Worm (Caenorhabditis elegans) whole organism, L1 larva: Measurements from ENCODE around the gene spp-4.
A peak's percentile ranks its signal among the peaks of the same experiment; 100 is the strongest.

Experiments used
- C34B4.2 ChIP-seq: sonication (generic microtip); optimal IDR thresholded peaks from 2 replicates; lab custom pipeline; 2017; ENCODE audit warnings: mild to moderate bottlenecking, missing genetic modification characterization, missing compliant biosample characterization
- F16B12.6 ChIP-seq: fragments of 150-350 bp; optimal IDR thresholded peaks from 2 replicates; lab custom pipeline; 2014; ENCODE audit warnings: missing biosample characterization, missing genetic modification characterization
- Y116A8C.19 ChIP-seq: sonication (generic microtip); optimal IDR thresholded peaks from 2 replicates; lab custom pipeline; 2016; ENCODE audit warnings: missing compliant biosample characterization, missing genetic modification characterization, borderline replicate concordance
- aha-1 ChIP-seq: fragments of 150-350 bp; optimal IDR thresholded peaks from 2 replicates; lab custom pipeline; 2014; ENCODE audit warnings: missing biosample characterization, missing genetic modification characterization
- alr-1 ChIP-seq: fragments of 200-800 bp; sonication (Bioruptor generic); optimal IDR thresholded peaks from 2 replicates; lab custom pipeline; 2018; ENCODE audit warnings: borderline replicate concordance, mild to moderate bottlenecking, missing genetic modification characterization, missing compliant biosample characterization
- ama-1 ChIP-seq: fragments of 150-350 bp; optimal IDR thresholded peaks from 2 replicates; lab custom pipeline; 2014
- blmp-1 ChIP-seq: fragments of 150-350 bp; optimal IDR thresholded peaks from 2 replicates; lab custom pipeline; 2014; ENCODE audit warnings: missing biosample characterization, missing genetic modification characterization
- ceh-8 ChIP-seq: fragments of 200-800 bp; sonication (Bioruptor generic); optimal IDR thresholded peaks from 2 replicates; lab custom pipeline; 2018; ENCODE audit warnings: mild to moderate bottlenecking, missing genetic modification characterization, moderate library complexity, missing compliant biosample characterization
- ceh-82 ChIP-seq, 3 experiments: fragments of 150-350 bp in 1 of 3; sonication (generic microtip) in 2 of 3; optimal IDR thresholded peaks; 2 replicates each; lab custom pipeline; 2014 to 2017; ENCODE audit warnings: missing biosample characterization in 3 of 3, missing genetic modification characterization in 3 of 3
- ceh-88 ChIP-seq: fragments of 200-800 bp; sonication (Bioruptor generic); IDR thresholded peaks from 2 replicates; pipeline ENCODE4 v1.3.6; 2022; ENCODE audit warnings: missing genetic modification characterization, missing compliant biosample characterization
- ces-1 ChIP-seq: fragments of 150-350 bp; optimal IDR thresholded peaks from 2 replicates; lab custom pipeline; 2014; ENCODE audit warnings: missing biosample characterization, missing genetic modification reagents, missing genetic modification characterization
- dsc-1 ChIP-seq: sonication (generic microtip); optimal IDR thresholded peaks from 2 replicates; lab custom pipeline; 2016; ENCODE audit warnings: mild to moderate bottlenecking, missing genetic modification characterization, missing compliant biosample characterization
- egl-27 ChIP-seq, 2 experiments: fragments of 150-350 bp in 1 of 2; sonication (generic microtip); optimal IDR thresholded peaks; 3 replicates each; lab custom pipeline; 2017 to 2018; ENCODE audit warnings: missing biosample characterization in 2 of 2, missing genetic modification characterization in 2 of 2, missing genetic modification reagents in 2 of 2
- elt-2 ChIP-seq: sonication (generic microtip); optimal IDR thresholded peaks from 2 replicates; lab custom pipeline; 2016; ENCODE audit warnings: missing genetic modification characterization, mild to moderate bottlenecking, inconsistent platforms, missing compliant biosample characterization, missing genetic modification reagents
- ets-5 ChIP-seq: fragments of 200-800 bp; sonication (Bioruptor generic); IDR thresholded peaks from 2 replicates; pipeline ENCODE4 v1.3.6; 2022; ENCODE audit warnings: missing genetic modification characterization, missing compliant biosample characterization
- fkh-4 ChIP-seq: sonication (generic microtip); optimal IDR thresholded peaks from 2 replicates; lab custom pipeline; 2016; ENCODE audit warnings: missing compliant biosample characterization, missing genetic modification characterization, borderline replicate concordance
- fos-1 ChIP-seq: fragments of 150-350 bp; optimal IDR thresholded peaks from 2 replicates; lab custom pipeline; 2014; ENCODE audit warnings: missing biosample characterization, missing genetic modification characterization
- hlh-4 ChIP-seq: sonication (generic microtip); optimal IDR thresholded peaks from 2 replicates; lab custom pipeline; 2016; ENCODE audit warnings: mild to moderate bottlenecking, missing genetic modification characterization, missing compliant biosample characterization
- hpl-2 ChIP-seq: fragments of 150-350 bp; optimal IDR thresholded peaks from 2 replicates; lab custom pipeline; 2014; ENCODE audit warnings: missing biosample characterization, missing genetic modification reagents, missing genetic modification characterization
- isw-1 ChIP-seq: fragments of 200-800 bp; sonication (Bioruptor generic); IDR thresholded peaks from 2 replicates; pipeline ENCODE4 v1.3.6; 2022; ENCODE audit warnings: missing genetic modification characterization, missing compliant biosample characterization
- jun-1 ChIP-seq: fragments of 150-350 bp; optimal IDR thresholded peaks from 2 replicates; lab custom pipeline; 2014; ENCODE audit warnings: missing biosample characterization, missing genetic modification reagents, missing genetic modification characterization
- lin-13 ChIP-seq: fragments of 150-350 bp; optimal IDR thresholded peaks from 2 replicates; lab custom pipeline; 2014; ENCODE audit warnings: missing biosample characterization, missing genetic modification reagents, missing genetic modification characterization
- lin-35 ChIP-seq, 2 experiments: fragments of 150-350 bp; optimal IDR thresholded peaks; 2 replicates each; lab custom pipeline; 2014; ENCODE audit warnings: missing biosample characterization in 2 of 2, missing genetic modification characterization in 2 of 2, missing genetic modification reagents in 2 of 2
- nhr-11 ChIP-seq: fragments of 150-350 bp; optimal IDR thresholded peaks from 2 replicates; lab custom pipeline; 2014; ENCODE audit warnings: missing biosample characterization, missing genetic modification characterization
- nhr-19 ChIP-seq: fragments of 200-800 bp; sonication (Bioruptor generic); conservative IDR thresholded peaks from 2 replicates; pipeline ENCODE4 v1.3.6; 2022; ENCODE audit warnings: missing genetic modification characterization, missing compliant biosample characterization
- nhr-71 ChIP-seq: sonication (generic microtip); optimal IDR thresholded peaks from 2 replicates; lab custom pipeline; 2016; ENCODE audit warnings: mild to moderate bottlenecking, missing genetic modification characterization, moderate library complexity, missing compliant biosample characterization
- nhr-85 ChIP-seq: sonication (generic microtip); peaks from one replicate; lab custom pipeline; 2016; ENCODE audit warnings: missing genetic modification characterization, inconsistent platforms, missing compliant biosample characterization
- nhr-90 ChIP-seq: sonication (generic microtip); optimal IDR thresholded peaks from 2 replicates; lab custom pipeline; 2016; ENCODE audit warnings: mild to moderate bottlenecking, missing genetic modification characterization, missing compliant biosample characterization; ENCODE audit not compliant: poor library complexity
- rnt-1 ChIP-seq: sonication (generic microtip); optimal IDR thresholded peaks from 2 replicates; lab custom pipeline; 2016; ENCODE audit warnings: mild to moderate bottlenecking, missing genetic modification characterization, moderate library complexity, missing compliant biosample characterization
- skn-1 ChIP-seq: fragments of 150-350 bp; optimal IDR thresholded peaks from 2 replicates; lab custom pipeline; 2014; ENCODE audit warnings: missing biosample characterization, missing genetic modification characterization
- sox-4 ChIP-seq: sonication (generic microtip); optimal IDR thresholded peaks from 2 replicates; lab custom pipeline; 2016; ENCODE audit warnings: missing genetic modification characterization, missing compliant biosample characterization
- swsn-7 ChIP-seq: sonication (generic microtip); optimal IDR thresholded peaks from 2 replicates; lab custom pipeline; 2016; ENCODE audit warnings: missing genetic modification characterization, missing compliant biosample characterization
- tbx-2 ChIP-seq: sonication (generic microtip); optimal IDR thresholded peaks from 2 replicates; lab custom pipeline; 2016; ENCODE audit warnings: missing genetic modification characterization, missing compliant biosample characterization
- tlp-1 ChIP-seq: fragments of 150-350 bp; optimal IDR thresholded peaks from 2 replicates; lab custom pipeline; 2014; ENCODE audit warnings: missing biosample characterization, missing genetic modification characterization
- unc-30 ChIP-seq: sonication (generic microtip); optimal IDR thresholded peaks from 2 replicates; lab custom pipeline; 2017; ENCODE audit warnings: missing biosample characterization, missing genetic modification characterization
- unc-86 ChIP-seq: sonication (generic microtip); optimal IDR thresholded peaks from 2 replicates; lab custom pipeline; 2016; ENCODE audit warnings: missing genetic modification characterization, missing compliant biosample characterization
- unc-98 ChIP-seq: fragments of 200-800 bp; sonication (Bioruptor generic); IDR thresholded peaks from 2 replicates; pipeline ENCODE4 v1.3.6; 2022; ENCODE audit warnings: missing genetic modification characterization, missing compliant biosample characterization
- vab-15 ChIP-seq: sonication (generic microtip); optimal IDR thresholded peaks from 2 replicates; lab custom pipeline; 2017; ENCODE audit warnings: missing genotype, mild to moderate bottlenecking, missing genetic modification characterization, missing compliant biosample characterization
- xbp-1 ChIP-seq: sonication (generic microtip); optimal IDR thresholded peaks from 2 replicates; lab custom pipeline; 2016; ENCODE audit warnings: missing genetic modification characterization, missing compliant biosample characterization
- zag-1 ChIP-seq: fragments of 150-350 bp; optimal IDR thresholded peaks from 2 replicates; lab custom pipeline; 2014; ENCODE audit warnings: missing biosample characterization, missing genetic modification characterization

spp-4 gene

DNA sequence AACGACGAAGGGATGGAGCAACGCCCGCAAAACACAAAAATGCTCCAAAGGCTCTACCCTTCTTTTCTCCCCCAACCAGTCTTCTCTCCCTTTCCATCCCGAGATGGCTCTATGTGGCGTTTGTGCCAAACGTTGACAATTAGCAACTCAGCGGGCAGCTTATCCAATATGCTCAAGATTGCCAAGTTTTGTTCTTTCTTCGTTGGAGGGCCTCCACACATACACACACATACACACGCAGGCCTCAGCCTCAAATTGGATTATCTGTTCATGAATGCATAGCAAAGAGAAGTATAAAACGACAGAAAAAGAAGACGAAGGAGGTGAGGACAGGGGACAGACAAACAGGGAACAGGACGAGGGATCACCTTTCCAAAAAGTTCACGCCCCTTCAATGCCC lies 37.2 kb downstream of the spp-4 start (continued):
- TF ChIP-seq ceh-82 (tag; optimal IDR thresholded peaks at IDR 0.05; lab: Kevin White, UChicago) = peak in 1 of 3 experiments; percentile 12
- TF ChIP-seq ceh-8 (GFP tag; lab: Kevin White, UChicago) = peak; percentile 27
- TF ChIP-seq lin-13 (GFP tag; lab: Kevin White, UChicago) = no peak
- TF ChIP-seq ces-1 (GFP tag; lab: Kevin White, UChicago) = no peak

DNA sequence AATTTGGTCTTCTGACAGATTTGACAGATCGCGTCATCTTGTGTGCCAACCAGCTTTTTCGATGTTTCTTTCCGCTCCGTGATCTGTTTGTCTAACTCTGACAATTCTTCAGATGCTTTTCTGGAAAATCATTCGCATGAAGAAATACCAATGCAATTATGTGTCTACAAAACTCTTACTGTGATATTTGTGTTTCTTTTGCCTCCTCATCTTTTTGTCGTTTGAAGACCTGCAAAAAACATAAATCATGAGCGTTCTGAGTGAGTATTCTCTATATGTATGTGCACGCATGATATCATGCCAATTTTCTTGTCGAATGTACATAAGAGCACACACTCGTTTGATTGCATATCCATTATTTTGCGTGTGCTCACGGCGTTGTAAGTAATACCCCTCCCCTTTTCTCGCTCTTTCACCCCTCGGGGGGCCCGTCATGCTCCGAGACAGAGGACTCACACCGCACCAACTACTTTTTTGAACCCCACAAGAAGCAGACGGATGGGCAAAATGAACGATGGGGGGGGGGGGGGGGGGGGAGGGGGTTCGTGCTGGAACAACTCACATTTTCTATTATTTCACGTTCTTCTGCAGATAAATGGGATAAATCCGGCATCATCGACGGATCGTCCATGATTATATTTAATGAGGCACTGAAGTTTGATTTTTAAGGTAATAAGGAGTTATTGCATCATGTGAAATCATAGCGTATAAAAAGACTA lies 38.7 kb downstream of the spp-4 start, which contains the start of gene unc-10:
unc-10 (minus strand) TSS at position 652 of the 719 bp plus-strand sequence.
- TF ChIP-seq alr-1 (tag; lab: Kevin White, UChicago) (no peak), jun-1 (tag; lab: Kevin White, UChicago) (no peak), nhr-19 (GFP tag; lab: Robert Waterston, UW) (no peak), ama-1 (lab: Kevin White, UChicago) (no peak), Y116A8C.19 (tag; lab: Kevin White, UChicago) (no peak), unc-30 (tag; lab: Kevin White, UChicago) (no peak), ets-5 (GFP tag; lab: Robert Waterston, UW) (no peak), rnt-1 (no peak)

DNA sequence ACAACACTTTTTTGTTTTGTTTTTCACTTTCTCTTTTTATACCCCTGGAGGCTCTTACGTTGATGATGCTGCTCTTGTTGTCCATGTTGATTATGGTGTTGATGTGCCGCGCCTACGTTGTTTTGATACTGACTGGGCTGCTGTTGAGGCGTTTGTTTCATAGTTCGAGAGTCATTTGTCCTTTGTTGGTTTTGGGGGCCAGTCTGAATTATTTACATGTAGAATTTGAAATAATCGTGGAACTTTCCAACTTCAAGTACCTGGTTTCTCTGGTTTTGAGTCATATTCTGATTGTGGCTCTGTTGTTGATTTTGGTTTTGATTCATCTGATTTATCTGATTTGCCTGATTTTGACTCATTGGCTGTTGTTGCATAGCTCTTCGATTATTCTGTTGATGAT lies 40.5 kb downstream of the spp-4 start:
- no peak for TF ChIP-seq Y116A8C.19 (tag; lab: Kevin White, UChicago)
- TF ChIP-seq sox-4 (tag; lab: Kevin White, UChicago) = no peak
- TF ChIP-seq egl-27 (tag; optimal IDR thresholded peaks at IDR 0.05; lab: Kevin White, UChicago) = no peak
- TF ChIP-seq skn-1 = no peak
- no peak for TF ChIP-seq jun-1 (tag; lab: Kevin White, UChicago)
- no peak for TF ChIP-seq nhr-71 (tag; lab: Kevin White, UChicago)
- TF ChIP-seq fos-1 (tag; lab: Kevin White, UChicago) = no peak
- TF ChIP-seq blmp-1 = no peak
- TF ChIP-seq vab-15 = no peak
- TF ChIP-seq nhr-90 (tag; lab: Kevin White, UChicago) = no peak
- TF ChIP-seq tbx-2 (tag; lab: Kevin White, UChicago) = no peak
- no peak for TF ChIP-seq nhr-85
- no peak for TF ChIP-seq aha-1
- no peak for TF ChIP-seq rnt-1
- no peak for TF ChIP-seq dsc-1 (tag; lab: Kevin White, UChicago)
- TF ChIP-seq hlh-4 (tag; lab: Kevin White, UChicago) = no peak
- no peak for TF ChIP-seq isw-1
- no peak for TF ChIP-seq lin-35 (GFP tag; optimal IDR thresholded peaks at IDR 0.05; lab: Kevin White, UChicago)
- no peak for TF ChIP-seq F16B12.6 (tag; lab: Kevin White, UChicago)
- no peak for TF ChIP-seq xbp-1 (tag; lab: Kevin White, UChicago)

DNA sequence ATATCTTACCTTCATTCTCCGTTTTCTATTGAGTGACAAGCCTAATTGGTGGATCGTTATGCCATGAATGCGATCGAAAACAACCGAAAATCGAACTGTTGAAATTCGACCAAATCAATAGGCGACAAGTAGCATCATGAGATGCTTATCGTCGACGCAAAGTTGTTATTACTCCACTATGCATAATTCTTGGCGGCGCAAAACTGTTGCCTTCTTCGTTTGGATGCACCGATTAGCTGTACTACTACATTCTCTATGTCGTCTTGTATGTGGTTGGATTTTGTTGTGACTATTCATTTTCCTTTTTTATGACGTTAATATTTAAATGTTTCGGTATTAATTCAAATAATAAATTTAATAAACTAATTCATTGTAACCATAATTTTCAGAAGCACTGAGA lies 46.6 kb downstream of the spp-4 start, which contains the start of gene F46H5.11:
F46H5.11 (minus strand) TSS at position 101 of the 400 bp plus-strand sequence.
- no peak for TF ChIP-seq unc-98 (GFP tag; lab: Robert Waterston, UW)

DNA sequence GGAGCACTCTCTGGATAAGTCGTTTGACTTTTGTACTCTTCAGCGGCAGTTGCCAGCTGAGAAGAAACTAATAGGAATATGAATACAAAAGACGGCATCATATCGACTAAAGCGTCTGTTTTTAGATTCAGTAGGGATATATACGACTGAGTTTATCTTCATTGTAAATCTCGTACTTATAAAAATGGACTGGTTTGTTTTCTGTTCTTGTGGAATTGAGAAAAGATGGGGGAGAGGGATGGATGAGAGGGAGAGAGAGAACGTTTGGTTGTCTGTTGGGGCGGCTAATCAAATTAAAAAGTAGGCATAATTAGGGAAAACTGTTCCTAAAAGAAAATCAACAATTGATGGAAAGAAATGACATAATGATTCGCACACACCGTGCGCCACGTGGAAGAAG lies 49.2 kb downstream of the spp-4 start, which contains the start of gene grd-7:
grd-7 (minus strand) TSS at position 101 of the 400 bp plus-strand sequence.
- TF ChIP-seq blmp-1 = peak; percentile 22
- no peak for TF ChIP-seq tlp-1
- TF ChIP-seq elt-2 (tag; lab: Kevin White, UChicago) = no peak

DNA sequence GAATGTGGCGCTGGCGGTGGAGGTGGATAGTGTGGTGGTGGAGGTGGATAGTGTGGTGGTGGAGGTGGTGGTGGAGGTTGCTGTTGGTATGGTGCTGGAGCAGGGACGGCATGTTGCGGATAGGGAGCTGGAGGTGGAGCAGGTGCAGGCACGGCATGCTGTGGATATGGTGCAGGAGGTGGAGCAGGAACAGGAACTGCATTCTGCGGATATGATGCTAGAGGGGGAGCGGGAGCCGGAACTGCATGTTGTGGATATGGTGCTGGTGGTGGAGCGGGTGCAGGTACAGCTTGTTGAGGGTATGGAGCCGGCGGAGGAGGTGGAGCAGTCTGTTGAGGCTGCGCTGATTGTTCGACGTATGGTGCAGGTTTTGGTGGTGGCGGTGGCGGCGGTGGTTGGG lies 49.6 kb downstream of the spp-4 start:
- no peak for TF ChIP-seq ceh-88 (GFP tag; lab: Robert Waterston, UW)
- TF ChIP-seq fkh-4 = no peak
- no peak for TF ChIP-seq C34B4.2
- no peak for TF ChIP-seq unc-30 (tag; lab: Kevin White, UChicago)
- no peak for TF ChIP-seq tbx-2 (tag; lab: Kevin White, UChicago)
- TF ChIP-seq ets-5 (GFP tag; lab: Robert Waterston, UW) = no peak
- no peak for TF ChIP-seq swsn-7
- no peak for TF ChIP-seq hpl-2 (GFP tag; lab: Kevin White, UChicago)
- no peak for TF ChIP-seq rnt-1
- TF ChIP-seq unc-86 (tag; lab: Kevin White, UChicago) = no peak
- no peak for TF ChIP-seq fos-1 (tag; lab: Kevin White, UChicago)
- no peak for TF ChIP-seq nhr-85
- TF ChIP-seq ceh-82 (tag; optimal IDR thresholded peaks at IDR 0.05; lab: Kevin White, UChicago) = no peak
- no peak for TF ChIP-seq nhr-11 (tag; lab: Kevin White, UChicago)
- TF ChIP-seq zag-1 (tag; lab: Kevin White, UChicago) = no peak
- TF ChIP-seq nhr-19 (GFP tag; lab: Robert Waterston, UW) = no peak
- TF ChIP-seq, all 84 proteins: peak for 0
